Worm (Caenorhabditis elegans): ENCODE results near the gene srh-276.

ce11 chrV:15569702-15570430 is 40.7 kb downstream of the srh-276 start, which contains the start of gene lsm-5:
- TF ChIP-seq ref-1 (GFP tag; conservative IDR thresholded peaks at IDR 0.05) (no peak), klf-2 (GFP tag; conservative IDR thresholded peaks at IDR 0.05) (no peak), cog-1 (tag; optimal IDR thresholded peaks at IDR 0.05) (no peak), flt-1 (GFP tag; IDR thresholded peaks at IDR 0.05) (no peak), ztf-29 (GFP tag; IDR thresholded peaks at IDR 0.05) (no peak), ztf-23 (GFP tag; IDR thresholded peaks at IDR 0.05) (no peak), med-1 (GFP tag; optimal IDR thresholded peaks at IDR 0.05; ENCODE audit: insufficient read depth) (no peak), T22C8.4 (GFP tag; IDR thresholded peaks at IDR 0.05) (no peak), tab-1 (GFP tag; IDR thresholded peaks at IDR 0.05) (no peak)

All from whole organism, midembryonic.